Fruit fly (Drosophila melanogaster) Kc167 (cell line): ENCODE measurements around the gene gdl.

Experiments used
- Myc ChIP-seq: fragments of >200 bp; optimal IDR thresholded peaks from 2 replicates; lab custom pipeline; 2017; ENCODE audit warnings: missing external identifiers
- Sin3A ChIP-seq: fragments of >200 bp; optimal IDR thresholded peaks from 2 replicates; lab custom pipeline; 2018; ENCODE audit warnings: missing external identifiers
- h ChIP-seq: fragments of >200 bp; optimal IDR thresholded peaks from 3 replicates; lab custom pipeline; 2018; ENCODE audit warnings: missing external identifiers
- insv ChIP-seq: fragments of >200 bp; optimal IDR thresholded peaks from 3 replicates; lab custom pipeline; 2018; ENCODE audit warnings: missing external identifiers
- psq ChIP-seq: fragments of >200 bp; optimal IDR thresholded peaks from 2 replicates; lab custom pipeline; 2017; ENCODE audit warnings: missing external identifiers
- ttk ChIP-seq: sonication (Bioruptor generic); optimal IDR thresholded peaks from 2 replicates; lab custom pipeline; 2017; ENCODE audit warnings: missing external identifiers

The gdl gene

DNA sequence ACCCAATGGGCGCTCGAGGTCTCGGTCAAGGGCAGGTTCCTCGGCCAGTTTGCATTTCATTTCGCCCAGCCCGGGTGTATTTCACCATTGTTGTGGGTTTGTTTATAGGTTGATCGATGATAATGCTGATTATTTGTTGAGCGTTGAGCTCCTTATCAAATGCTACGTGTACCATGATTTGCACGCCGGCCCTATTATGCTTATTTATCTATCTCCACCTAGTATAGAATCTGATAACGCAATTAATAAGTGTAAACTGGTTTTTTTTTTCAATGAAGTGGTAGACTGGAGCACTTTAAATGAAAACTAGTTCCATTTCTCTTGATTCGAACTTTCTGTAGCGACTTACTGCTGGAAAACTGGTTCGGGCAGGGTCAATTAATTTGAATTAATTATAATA, 7.0 kb upstream of the gdl start:
- no peak for TF ChIP-seq insv (lab: Kevin White, UChicago)
- no peak for TF ChIP-seq h (lab: Kevin White, UChicago)
- no peak for TF ChIP-seq Sin3A (lab: Kevin White, UChicago)
- no peak for TF ChIP-seq ttk (lab: Kevin White, UChicago)
- TF ChIP-seq psq (lab: Kevin White, UChicago), result no peak
- TF ChIP-seq Myc, result no peak

dm6 chr3L:15504687-15505086, 4.6 kb upstream of the gdl start, which contains the start of gene CG7857:
CG7857 (minus strand) TSS chr3L:15504894.
- TF ChIP-seq Sin3A (lab: Kevin White, UChicago), result no peak
- TF ChIP-seq insv (lab: Kevin White, UChicago), result no peak
- TF ChIP-seq h (lab: Kevin White, UChicago), result no peak
- TF ChIP-seq Myc, result no peak
- TF ChIP-seq ttk (lab: Kevin White, UChicago), result no peak
- TF ChIP-seq psq (lab: Kevin White, UChicago), result no peak

DNA sequence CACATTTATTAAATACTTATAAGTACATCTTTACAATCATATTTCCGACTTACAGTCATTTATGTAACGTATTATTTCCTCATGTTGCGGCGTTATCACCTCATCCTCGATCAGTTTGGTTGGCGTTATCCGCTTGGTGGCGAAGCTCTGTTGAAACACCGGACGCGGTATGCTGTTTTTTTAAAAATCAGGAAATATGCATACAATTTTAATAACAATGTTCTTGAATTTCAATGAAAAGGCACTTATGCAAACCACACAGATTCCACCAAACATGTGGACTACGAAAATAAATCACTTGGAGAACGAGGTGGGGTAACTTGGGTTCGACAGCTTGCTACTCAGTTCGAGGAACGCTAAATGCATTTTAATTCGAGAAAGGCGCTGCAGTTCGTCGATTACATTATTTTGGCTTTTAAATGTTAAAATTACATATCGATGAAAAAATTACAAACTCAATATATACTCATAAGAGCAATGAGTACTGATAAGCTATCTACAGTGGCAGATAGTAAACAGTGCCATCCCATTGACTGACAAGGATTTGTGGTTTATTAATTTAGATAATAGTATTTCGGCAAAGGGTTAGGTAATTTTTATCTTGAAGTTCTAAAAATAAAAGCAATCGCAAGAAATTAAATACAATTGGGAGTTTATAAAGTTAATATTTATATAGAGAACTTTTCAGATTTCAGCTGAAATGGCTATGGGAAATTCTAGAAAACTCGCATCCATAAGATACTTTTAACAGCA, 2.9 kb upstream of the gdl start:
- TF ChIP-seq Myc (no peak), h (lab: Kevin White, UChicago) (no peak), ttk (lab: Kevin White, UChicago) (no peak), psq (lab: Kevin White, UChicago) (no peak), insv (lab: Kevin White, UChicago) (no peak), Sin3A (lab: Kevin White, UChicago) (no peak)

dm6 chr3L:15507148-15507896, 1.9 kb upstream of the gdl start:
- TF ChIP-seq h (lab: Kevin White, UChicago), result no peak
- TF ChIP-seq psq (lab: Kevin White, UChicago), result no peak

DNA sequence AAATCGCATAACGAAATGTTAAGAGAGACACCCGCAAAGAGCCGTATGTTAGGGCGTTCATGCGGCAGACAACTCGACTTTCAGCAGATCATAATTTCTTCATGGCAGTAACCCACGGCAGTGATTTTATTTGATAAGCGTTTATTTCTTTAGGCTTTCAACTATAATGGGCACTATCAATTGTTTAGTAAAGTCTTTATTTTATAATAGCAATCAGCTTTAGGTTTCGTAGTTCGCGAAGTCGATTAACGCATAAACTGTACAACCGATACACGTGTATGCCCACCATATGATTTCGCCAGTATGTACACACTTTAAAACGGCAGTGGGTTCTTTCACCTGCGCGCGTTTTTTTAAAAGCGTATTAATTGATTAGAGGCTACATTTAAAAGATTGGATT, 1.0 kb upstream of the gdl start, which contains the start of gene CG7841:
Gene CG7841, minus strand, starts transcription at position 20 of the 400 bp plus-strand sequence.
- TF ChIP-seq ttk (lab: Kevin White, UChicago) (no peak), h (lab: Kevin White, UChicago) (no peak), Myc (no peak), psq (lab: Kevin White, UChicago) (no peak), insv (lab: Kevin White, UChicago) (no peak), Sin3A (lab: Kevin White, UChicago) (no peak)

DNA sequence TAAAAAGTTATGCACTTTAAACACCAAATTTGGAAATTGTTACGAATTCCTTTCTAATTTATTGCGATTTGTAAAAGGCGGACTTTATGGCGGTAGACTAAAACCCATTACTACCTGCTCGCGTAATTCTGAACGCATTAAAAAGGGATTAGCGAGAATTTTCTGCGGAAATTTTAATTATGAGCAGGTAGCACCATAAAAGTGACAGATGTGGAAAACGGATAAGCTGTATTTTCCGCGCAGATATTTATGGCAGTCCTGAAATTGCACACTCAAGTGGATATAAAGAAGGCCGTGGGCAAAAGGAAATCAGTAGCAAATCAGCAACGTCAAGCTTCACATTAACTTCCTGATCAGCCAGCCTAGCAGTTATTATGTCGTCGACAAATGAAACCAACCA, 495 bp upstream of the gdl start, which contains the start of gene Z600:
Gene Z600, plus strand, starts transcription at position 312 of the 400 bp plus-strand sequence.
- no peak for TF ChIP-seq Sin3A (lab: Kevin White, UChicago)
- no peak for TF ChIP-seq ttk (lab: Kevin White, UChicago)
- no peak for TF ChIP-seq h (lab: Kevin White, UChicago)
- TF ChIP-seq psq (lab: Kevin White, UChicago), result no peak
- TF ChIP-seq Myc, result no peak
- TF ChIP-seq insv (lab: Kevin White, UChicago), result no peak

- no peak for TF ChIP-seq h (lab: Kevin White, UChicago)
- TF ChIP-seq psq (lab: Kevin White, UChicago), result no peak
- no peak for TF ChIP-seq ttk (lab: Kevin White, UChicago)
- TF ChIP-seq Sin3A (lab: Kevin White, UChicago), result no peak
- no peak for TF ChIP-seq Myc
- no peak for TF ChIP-seq insv (lab: Kevin White, UChicago)
Measured at dm6 chr3L:15510787-15511186, 1.5 kb downstream of the gdl start, which contains the start of gene MsrA. MsrA (plus strand) TSS chr3L:15511052.

dm6 chr3L:15511688-15512250, 2.5 kb downstream of the gdl start:
- TF ChIP-seq insv (lab: Kevin White, UChicago) (no peak), Sin3A (lab: Kevin White, UChicago) (no peak), ttk (lab: Kevin White, UChicago) (no peak), psq (lab: Kevin White, UChicago) (no peak), Myc (no peak), h (lab: Kevin White, UChicago) (no peak)

DNA sequence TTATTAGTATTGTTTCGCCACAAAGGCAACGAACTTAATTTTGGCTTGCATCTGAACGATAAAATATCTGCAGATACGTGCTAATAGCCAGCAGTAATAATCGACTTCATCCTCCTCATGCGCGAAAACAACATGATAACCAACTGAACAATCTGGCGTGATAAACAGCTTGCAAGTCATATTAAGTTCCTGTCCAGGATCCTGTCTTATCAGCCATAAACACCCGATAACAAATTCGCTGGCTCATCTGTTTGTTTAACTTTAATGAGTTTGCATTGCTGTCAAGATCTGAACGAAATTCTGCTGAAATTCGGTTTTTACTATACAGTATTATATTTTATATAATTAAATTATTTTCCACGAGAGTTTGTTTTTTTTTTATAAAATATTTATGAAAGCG, 4.0 kb downstream of the gdl start:
- TF ChIP-seq Sin3A (lab: Kevin White, UChicago) (no peak), psq (lab: Kevin White, UChicago) (no peak), ttk (lab: Kevin White, UChicago) (no peak), h (lab: Kevin White, UChicago) (no peak), insv (lab: Kevin White, UChicago) (no peak), Myc (no peak)

DNA sequence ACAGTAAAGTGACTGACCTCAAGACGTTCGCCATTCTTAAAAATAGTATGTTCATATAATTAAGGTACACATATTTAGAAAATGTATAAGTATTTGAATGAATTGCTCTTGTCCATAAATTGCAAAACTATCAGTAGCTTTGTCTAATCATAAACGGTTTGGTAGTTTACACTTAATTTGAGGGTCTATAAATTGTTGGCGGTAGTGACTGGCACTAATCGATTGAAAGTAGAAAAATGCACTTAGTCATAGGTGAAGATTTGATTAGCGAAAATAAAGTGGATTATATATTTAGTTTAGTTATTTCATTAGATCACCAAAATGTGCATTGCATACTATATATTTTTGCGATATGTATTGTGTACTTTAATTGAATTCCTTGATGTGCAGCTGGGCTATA, 4.5 kb downstream of the gdl start:
- TF ChIP-seq Sin3A (lab: Kevin White, UChicago) (no peak), Myc (no peak), psq (lab: Kevin White, UChicago) (no peak), ttk (lab: Kevin White, UChicago) (no peak), insv (lab: Kevin White, UChicago) (no peak), h (lab: Kevin White, UChicago) (no peak)

DNA sequence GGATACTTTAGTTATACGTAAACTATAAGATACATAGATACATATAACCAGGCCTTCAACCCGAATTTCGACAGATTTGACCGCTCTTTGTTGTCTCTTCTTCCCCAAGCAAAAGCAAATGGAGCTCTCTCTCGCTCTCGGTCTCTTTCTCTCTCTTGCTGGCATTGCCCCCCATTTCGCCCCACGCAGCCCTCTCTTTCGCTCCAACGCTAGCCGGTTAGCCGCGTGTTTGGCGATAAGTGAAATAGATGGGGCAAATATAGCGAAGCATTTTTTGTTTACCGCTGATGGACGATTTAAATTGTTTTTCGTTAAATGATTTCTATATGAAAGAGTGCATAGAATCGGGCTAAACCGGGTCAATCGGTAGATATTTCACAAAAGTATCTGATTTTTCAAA, 5.2 kb downstream of the gdl start:
- no peak for TF ChIP-seq ttk (lab: Kevin White, UChicago)
- TF ChIP-seq h (lab: Kevin White, UChicago), result no peak
- no peak for TF ChIP-seq psq (lab: Kevin White, UChicago)
- no peak for TF ChIP-seq Myc
- no peak for TF ChIP-seq Sin3A (lab: Kevin White, UChicago)
- no peak for TF ChIP-seq insv (lab: Kevin White, UChicago)
